Fruit fly (Drosophila melanogaster): Measurements from ENCODE around the gene Cyp12c1.

Gene Cyp12c1

dm6 chr3L:18681550-18682217 is 4.4 kb downstream of the Cyp12c1 start, which contains the start of the genes Sgf11 and CG32202 (continued):
- TF ChIP-seq insv (GFP tag; optimal IDR thresholded peaks at IDR 0.05) = peak in 1 of 2 experiments; percentile 7
- no peak for TF ChIP-seq chinmo (GFP tag; IDR thresholded peaks at IDR 0.05; ENCODE audit: partially characterized antibody)
- TF ChIP-seq grau (tag; optimal IDR thresholded peaks at IDR 0.05) = peak; percentile 80
- peak; percentile 48 for TF ChIP-seq CG13296 (GFP tag; optimal IDR thresholded peaks at IDR 0.05)
- no peak for TF ChIP-seq pita (GFP tag; optimal IDR thresholded peaks at IDR 0.05)
- TF ChIP-seq CG6689 (GFP tag; IDR thresholded peaks at IDR 0.05) = peak; percentile 53; the same call in 1 of the 2 replicates
- TF ChIP-seq CrebB (tag; optimal IDR thresholded peaks at IDR 0.05) = peak; percentile 6
- peak; percentile 54 for TF ChIP-seq CG3407 (GFP tag; optimal IDR thresholded peaks at IDR 0.05)
- TF ChIP-seq CG9817 (tag; optimal IDR thresholded peaks at IDR 0.05) = peak; percentile 47
- TF ChIP-seq jigr1 (GFP tag; IDR thresholded peaks at IDR 0.05) = peak; percentile 46; the same call in 1 of the 3 replicates
- TF ChIP-seq so (GFP tag; IDR thresholded peaks at IDR 0.05) = no peak
- no peak for TF ChIP-seq ftz-f1 (GFP tag; optimal IDR thresholded peaks at IDR 0.05)
- TF ChIP-seq CG12769 (tag; optimal IDR thresholded peaks at IDR 0.05) = peak; percentile 14
- TF ChIP-seq CG6854 (GFP tag; optimal IDR thresholded peaks at IDR 0.05) = peak; percentile 1
- TF ChIP-seq CG1603 (tag; optimal IDR thresholded peaks at IDR 0.05) = peak; percentile 13
- peak; percentile 4 for TF ChIP-seq MESR4 (GFP tag; optimal IDR thresholded peaks at IDR 0.05)
- TF ChIP-seq gfzf (GFP tag; optimal IDR thresholded peaks at IDR 0.05) = peak; percentile 68
- no peak for TF ChIP-seq HLH4C (GFP tag; IDR thresholded peaks at IDR 0.05; ENCODE audit: partially characterized antibody)
- TF ChIP-seq CG10979 (tag; optimal IDR thresholded peaks at IDR 0.05) = peak; percentile 57
- no peak for TF ChIP-seq CG12071 (GFP tag; optimal IDR thresholded peaks at IDR 0.05)
- TF ChIP-seq Fer1 (GFP tag; optimal IDR thresholded peaks at IDR 0.05) = peak; percentile 25
- TF ChIP-seq CG7556 (GFP tag; optimal IDR thresholded peaks at IDR 0.05) = peak; percentile 80
- peak; percentile 30; the same call in 1 of the 3 replicates for TF ChIP-seq B-H1 (GFP tag; IDR thresholded peaks at IDR 0.05)
- peak; percentile 71 for TF ChIP-seq CG8388 (GFP tag; optimal IDR thresholded peaks at IDR 0.05)
- TF ChIP-seq CG10654 (GFP tag; optimal IDR thresholded peaks at IDR 0.05) = peak; percentile 23
- peak; percentile 85 for TF ChIP-seq nmo (GFP tag; optimal IDR thresholded peaks at IDR 0.05)
- peak; percentile 23 for TF ChIP-seq D19B (GFP tag; optimal IDR thresholded peaks at IDR 0.05)
- TF ChIP-seq CG18011 (GFP tag; optimal IDR thresholded peaks at IDR 0.05) = peak; percentile 59
- peak; percentile 51 for TF ChIP-seq zen (tag; optimal IDR thresholded peaks at IDR 0.05)
- TF ChIP-seq Fer2 (tag; optimal IDR thresholded peaks at IDR 0.05) = peak; percentile 36
- no peak for TF ChIP-seq repo (GFP tag; optimal IDR thresholded peaks at IDR 0.05)
- peak; percentile 48 for TF ChIP-seq MBD-R2 (GFP tag; IDR thresholded peaks at IDR 0.05)
- peak; percentile 59 for TF ChIP-seq B-H2 (GFP tag; optimal IDR thresholded peaks at IDR 0.05)
- peak; percentile 34; the same call in 1 of the 2 replicates for TF ChIP-seq amos (GFP tag; IDR thresholded peaks at IDR 0.05; ENCODE audit: partially characterized antibody)
- peak; percentile 73 for TF ChIP-seq Xbp1 (GFP tag; optimal IDR thresholded peaks at IDR 0.05)
- TF ChIP-seq scrt (GFP tag; optimal IDR thresholded peaks at IDR 0.05) = no peak
- TF ChIP-seq CG3065 (GFP tag; optimal IDR thresholded peaks at IDR 0.05) = peak; percentile 33
- peak; percentile 8 for TF ChIP-seq CHES-1-like (GFP tag; optimal IDR thresholded peaks at IDR 0.05)
- TF ChIP-seq CG43689 (GFP tag; IDR thresholded peaks at IDR 0.05) = no peak
- no peak for TF ChIP-seq Doc3 (GFP tag; IDR thresholded peaks at IDR 0.05; ENCODE audit: partially characterized antibody)
- TF ChIP-seq CG14710 (tag; optimal IDR thresholded peaks at IDR 0.05) = peak; percentile 83
- no peak for TF ChIP-seq Dfd (GFP tag; optimal IDR thresholded peaks at IDR 0.05)
- TF ChIP-seq unpg (GFP tag; optimal IDR thresholded peaks at IDR 0.05) = peak; percentile 68
- TF ChIP-seq CG9215 (GFP tag; IDR thresholded peaks at IDR 0.05) = peak; percentile 43; the same call in 1 of the 2 replicates
- TF ChIP-seq Hsf (GFP tag; optimal IDR thresholded peaks at IDR 0.05) = peak; percentile 5
- TF ChIP-seq run (tag; optimal IDR thresholded peaks at IDR 0.05) = peak; percentile 18
- TF ChIP-seq CG1233 (GFP tag; optimal IDR thresholded peaks at IDR 0.05) = peak; percentile 63
- peak; percentile 34 for TF ChIP-seq tin (GFP tag; optimal IDR thresholded peaks at IDR 0.05)

Measured in whole organism, embryonic.